Worm (Caenorhabditis elegans): Measurements from ENCODE around the gene cux-7.
A peak's percentile ranks its signal among the peaks of the same experiment; 100 is the strongest.

cux-7 gene

ce11 chrIII:7520672-7521071, at the start of gene cux-7, which contains the start of gene C07H6.2:
TSS of gene cux-7 (minus strand) at chrIII:7520845.
TSS of gene C07H6.2 (plus strand) at chrIII:7521009.
- TF ChIP-seq madf-8 (GFP tag; conservative IDR thresholded peaks at IDR 0.05) (peak; percentile 72), rpc-1 (optimal IDR thresholded peaks at IDR 0.05) (no peak), rpc-1 (tag; optimal IDR thresholded peaks at IDR 0.05) (no peak), mes-4 (tag; optimal IDR thresholded peaks at IDR 0.05) (peak; percentile 20), K12H6.12 (tag; optimal IDR thresholded peaks at IDR 0.05) (peak; percentile 92), lin-54 (GFP tag; optimal IDR thresholded peaks at IDR 0.05) (peak; percentile 88), lin-40 (tag; optimal IDR thresholded peaks at IDR 0.05) (peak; percentile 91), hlh-12 (tag; optimal IDR thresholded peaks at IDR 0.05) (peak; percentile 39), D2030.7 (GFP tag; IDR thresholded peaks at IDR 0.05) (peak; percentile 75), egrh-3 (GFP tag; IDR thresholded peaks at IDR 0.05) (peak; percentile 45; the same call in 1 of the 2 replicates), ets-4 (GFP tag; optimal IDR thresholded peaks at IDR 0.05) (no peak), nhr-120 (GFP tag; IDR thresholded peaks at IDR 0.05) (0 out of 2 replicates have a peak, but pooled peaks have one; percentile 59), T26A5.8 (tag; optimal IDR thresholded peaks at IDR 0.05) (no peak), C17E4.6 (GFP tag; IDR thresholded peaks at IDR 0.05) (peak; percentile 59; the same call in 1 of the 2 replicates), unc-62 (GFP tag; optimal IDR thresholded peaks at IDR 0.05) (no peak), let-526 (GFP tag; IDR thresholded peaks at IDR 0.05) (peak; percentile 95), pha-4 (tag; optimal IDR thresholded peaks at IDR 0.05) (no peak), chd-7 (tag; optimal IDR thresholded peaks at IDR 0.05) (peak; percentile 88), sptf-2 (GFP tag; optimal IDR thresholded peaks at IDR 0.05) (no peak), F23B12.7 (tag; optimal IDR thresholded peaks at IDR 0.05; ENCODE audit: insufficient read depth) (no peak), ama-1 (optimal IDR thresholded peaks at IDR 0.05) (no peak), ama-1 (GFP tag; optimal IDR thresholded peaks at IDR 0.05) (no peak), F33H1.4 (GFP tag; IDR thresholded peaks at IDR 0.05) (peak; percentile 72), ztf-3 (GFP tag; optimal IDR thresholded peaks at IDR 0.05) (no peak), T07F8.4 (tag; optimal IDR thresholded peaks at IDR 0.05) (peak; percentile 41), lsl-1 (GFP tag; optimal IDR thresholded peaks at IDR 0.05) (peak; percentile 65), cebp-1 (GFP tag; IDR thresholded peaks at IDR 0.05) (peak; percentile 90), cebp-1 (tag; optimal IDR thresholded peaks at IDR 0.05) (peak; percentile 95), ztf-6 (GFP tag; IDR thresholded peaks at IDR 0.05) (peak; percentile 79), snpc-1.1 (tag; optimal IDR thresholded peaks at IDR 0.05; ENCODE audit: insufficient read depth) (peak; percentile 33), ztf-26 (tag; optimal IDR thresholded peaks at IDR 0.05) (peak; percentile 67), hsf-1 (GFP tag; IDR thresholded peaks at IDR 0.05) (peak; percentile 45; the same call in 1 of the 2 replicates), attf-5 (GFP tag; optimal IDR thresholded peaks at IDR 0.05) (peak; percentile 73), F39B2.1 (GFP tag; IDR thresholded peaks at IDR 0.05) (peak; percentile 35; the same call in 1 of the 2 replicates), lag-1 (GFP tag; IDR thresholded peaks at IDR 0.05) (peak; percentile 82; the same call in 1 of the 2 replicates), F49E8.2 (tag; optimal IDR thresholded peaks at IDR 0.05; ENCODE audit: insufficient read depth) (no peak), F37B4.10 (GFP tag; IDR thresholded peaks at IDR 0.05) (0 out of 2 replicates have a peak, but pooled peaks have one; percentile 12), hmg-20 (GFP tag; IDR thresholded peaks at IDR 0.05) (peak; percentile 80; the same call in 1 of the 2 replicates), nhr-90 (tag; optimal IDR thresholded peaks at IDR 0.05) (no peak), ztf-28 (GFP tag; IDR thresholded peaks at IDR 0.05) (peak; percentile 71; the same call in 1 of the 2 replicates), F57C9.4 (tag; optimal IDR thresholded peaks at IDR 0.05) (peak; percentile 97), B0019.2 (GFP tag; conservative IDR thresholded peaks at IDR 0.05) (peak; percentile 54; the same call in 1 of the 2 replicates), madf-6 (GFP tag; IDR thresholded peaks at IDR 0.05) (peak; percentile 87), nfya-1 (tag; optimal IDR thresholded peaks at IDR 0.05; ENCODE audit: borderline replicate concordance, insufficient read depth) (no peak), rcor-1 (GFP tag; IDR thresholded peaks at IDR 0.05) (peak; percentile 90), hrde-1 (tag; optimal IDR thresholded peaks at IDR 0.05; ENCODE audit: borderline replicate concordance) (peak; percentile 89), Y56A3A.18 (GFP tag; IDR thresholded peaks at IDR 0.05) (peak; percentile 58; the same call in 1 of the 2 replicates), lir-1 (GFP tag; conservative IDR thresholded peaks at IDR 0.05) (peak; percentile 92), mcd-1 (GFP tag; IDR thresholded peaks at IDR 0.05) (peak; percentile 88)
